Worm (Caenorhabditis elegans) whole organism, L1 larva: Measurements from ENCODE around the gene irk-2.
A peak's percentile ranks its signal among the peaks of the same experiment; 100 is the strongest.

ENCODE experiments used
- C04F5.9 ChIP-seq: sonication (generic microtip); optimal IDR thresholded peaks from 2 replicates; lab custom pipeline; 2016; ENCODE audit warnings: missing genetic modification characterization, missing compliant biosample characterization
- F16B12.6 ChIP-seq: fragments of 150-350 bp; optimal IDR thresholded peaks from 2 replicates; lab custom pipeline; 2014; ENCODE audit warnings: missing biosample characterization, missing genetic modification characterization
- Y116A8C.19 ChIP-seq: sonication (generic microtip); optimal IDR thresholded peaks from 2 replicates; lab custom pipeline; 2016; ENCODE audit warnings: missing compliant biosample characterization, missing genetic modification characterization, borderline replicate concordance
- alr-1 ChIP-seq: fragments of 200-800 bp; sonication (Bioruptor generic); optimal IDR thresholded peaks from 2 replicates; lab custom pipeline; 2018; ENCODE audit warnings: borderline replicate concordance, mild to moderate bottlenecking, missing genetic modification characterization, missing compliant biosample characterization
- aly-2 ChIP-seq: fragments of 150-350 bp; optimal IDR thresholded peaks from 2 replicates; lab custom pipeline; 2014; ENCODE audit warnings: missing biosample characterization, missing genetic modification characterization
- blmp-1 ChIP-seq: fragments of 150-350 bp; optimal IDR thresholded peaks from 2 replicates; lab custom pipeline; 2014; ENCODE audit warnings: missing biosample characterization, missing genetic modification characterization
- ceh-63 ChIP-seq: fragments of 200-800 bp; sonication (Bioruptor generic); optimal IDR thresholded peaks from 2 replicates; lab custom pipeline; 2018; ENCODE audit warnings: mild to moderate bottlenecking, missing genetic modification characterization, missing compliant biosample characterization
- ceh-88 ChIP-seq: fragments of 200-800 bp; sonication (Bioruptor generic); IDR thresholded peaks from 2 replicates; pipeline ENCODE4 v1.3.6; 2022; ENCODE audit warnings: missing genetic modification characterization, missing compliant biosample characterization
- ceh-90 ChIP-seq: sonication (generic microtip); optimal IDR thresholded peaks from 2 replicates; lab custom pipeline; 2016; ENCODE audit warnings: missing genetic modification characterization, missing compliant biosample characterization
- ces-1 ChIP-seq: fragments of 150-350 bp; optimal IDR thresholded peaks from 2 replicates; lab custom pipeline; 2014; ENCODE audit warnings: missing biosample characterization, missing genetic modification reagents, missing genetic modification characterization
- dpl-1 ChIP-seq, 3 experiments: fragments of 150-350 bp in 2 of 3; sonication (generic microtip) in 1 of 3; optimal IDR thresholded peaks; 2 replicates each; lab custom pipeline; 2014 to 2017; ENCODE audit warnings: missing biosample characterization in 3 of 3, missing genetic modification characterization in 3 of 3, missing genetic modification reagents in 3 of 3
- dsc-1 ChIP-seq: sonication (generic microtip); optimal IDR thresholded peaks from 2 replicates; lab custom pipeline; 2016; ENCODE audit warnings: mild to moderate bottlenecking, missing genetic modification characterization, missing compliant biosample characterization
- efl-3 ChIP-seq: fragments of 200-800 bp; sonication (Bioruptor generic); optimal IDR thresholded peaks from 2 replicates; lab custom pipeline; 2018; ENCODE audit warnings: mild to moderate bottlenecking, missing genetic modification characterization, missing compliant biosample characterization
- egl-27 ChIP-seq, 2 experiments: fragments of 150-350 bp in 1 of 2; sonication (generic microtip); optimal IDR thresholded peaks; 3 replicates each; lab custom pipeline; 2017 to 2018; ENCODE audit warnings: missing biosample characterization in 2 of 2, missing genetic modification characterization in 2 of 2, missing genetic modification reagents in 2 of 2
- elt-3 ChIP-seq, 6 experiments: fragments of 150-350 bp in 1 of 6; sonication (generic microtip); optimal IDR thresholded peaks; 2 replicates each; lab custom pipeline; 2017 to 2018; ENCODE audit warnings: missing biosample characterization in 6 of 6, missing genetic modification characterization in 6 of 6, inconsistent platforms in 1 of 6
- fkh-8 ChIP-seq: sonication (generic microtip); optimal IDR thresholded peaks from 2 replicates; lab custom pipeline; 2016; ENCODE audit warnings: mild to moderate bottlenecking, missing genetic modification characterization, missing compliant biosample characterization
- fos-1 ChIP-seq: fragments of 150-350 bp; optimal IDR thresholded peaks from 2 replicates; lab custom pipeline; 2014; ENCODE audit warnings: missing biosample characterization, missing genetic modification characterization
- hlh-17 ChIP-seq: fragments of 200-800 bp; sonication (Bioruptor generic); optimal IDR thresholded peaks from 2 replicates; lab custom pipeline; 2018; ENCODE audit warnings: missing genetic modification characterization, mild to moderate bottlenecking, missing compliant biosample characterization, moderate library complexity, borderline replicate concordance
- hlh-4 ChIP-seq: sonication (generic microtip); optimal IDR thresholded peaks from 2 replicates; lab custom pipeline; 2016; ENCODE audit warnings: mild to moderate bottlenecking, missing genetic modification characterization, missing compliant biosample characterization
- irx-1 ChIP-seq: sonication (generic microtip); optimal IDR thresholded peaks from 2 replicates; lab custom pipeline; 2016; ENCODE audit warnings: missing genetic modification characterization, missing compliant biosample characterization
- isw-1 ChIP-seq: fragments of 200-800 bp; sonication (Bioruptor generic); IDR thresholded peaks from 2 replicates; pipeline ENCODE4 v1.3.6; 2022; ENCODE audit warnings: missing genetic modification characterization, missing compliant biosample characterization
- jun-1 ChIP-seq: fragments of 150-350 bp; optimal IDR thresholded peaks from 2 replicates; lab custom pipeline; 2014; ENCODE audit warnings: missing biosample characterization, missing genetic modification reagents, missing genetic modification characterization
- lin-14 ChIP-seq: fragments of 200-800 bp; sonication (Bioruptor generic); optimal IDR thresholded peaks from 2 replicates; lab custom pipeline; 2018; ENCODE audit warnings: mild to moderate bottlenecking, missing genetic modification characterization, moderate library complexity, missing compliant biosample characterization
- lin-35 ChIP-seq, 2 experiments: fragments of 150-350 bp; optimal IDR thresholded peaks; 2 replicates each; lab custom pipeline; 2014; ENCODE audit warnings: missing biosample characterization in 2 of 2, missing genetic modification characterization in 2 of 2, missing genetic modification reagents in 2 of 2
- lin-39 ChIP-seq: fragments of 150-350 bp; optimal IDR thresholded peaks from 2 replicates; lab custom pipeline; 2014; ENCODE audit warnings: missing biosample characterization, missing genetic modification reagents, missing genetic modification characterization
- lir-3 ChIP-seq: sonication (generic microtip); optimal IDR thresholded peaks from 2 replicates; lab custom pipeline; 2016; ENCODE audit warnings: mild to moderate bottlenecking, missing genetic modification characterization, moderate library complexity, missing compliant biosample characterization; ENCODE audit not compliant: poor library complexity
- lsy-2 ChIP-seq, 2 experiments: fragments of 150-350 bp; optimal IDR thresholded peaks; 2 replicates each; lab custom pipeline; 2014; ENCODE audit warnings: missing biosample characterization in 2 of 2, missing genetic modification characterization in 2 of 2
- mab-9 ChIP-seq: fragments of 200-800 bp; sonication (Bioruptor generic); IDR thresholded peaks from 2 replicates; pipeline ENCODE4 v1.3.6; 2022; ENCODE audit warnings: missing genetic modification reagents, missing genetic modification characterization, missing compliant biosample characterization
- mdl-1 ChIP-seq, 2 experiments: fragments of 150-350 bp; optimal IDR thresholded peaks; 2 replicates each; lab custom pipeline; 2014 to 2017; ENCODE audit warnings: missing biosample characterization in 2 of 2, missing genetic modification characterization in 2 of 2, inconsistent platforms in 1 of 2
- mef-2 ChIP-seq: fragments of 150-350 bp; optimal IDR thresholded peaks from 2 replicates; lab custom pipeline; 2014; ENCODE audit warnings: missing biosample characterization, missing genetic modification characterization
- mep-1 ChIP-seq: fragments of 150-350 bp; optimal IDR thresholded peaks from 2 replicates; lab custom pipeline; 2014; ENCODE audit warnings: missing biosample characterization, missing genetic modification characterization
- nhr-11 ChIP-seq: fragments of 150-350 bp; optimal IDR thresholded peaks from 2 replicates; lab custom pipeline; 2014; ENCODE audit warnings: missing biosample characterization, missing genetic modification characterization
- nhr-12 ChIP-seq: sonication (generic microtip); optimal IDR thresholded peaks from 2 replicates; lab custom pipeline; 2017; ENCODE audit warnings: missing biosample characterization, missing genetic modification characterization
- nhr-237 ChIP-seq: fragments of 150-350 bp; optimal IDR thresholded peaks from 2 replicates; lab custom pipeline; 2014; ENCODE audit warnings: missing biosample characterization, missing genetic modification characterization
- nhr-28 ChIP-seq: fragments of 150-350 bp; optimal IDR thresholded peaks from 2 replicates; lab custom pipeline; 2014; ENCODE audit warnings: missing biosample characterization, missing genetic modification characterization
- nhr-47 ChIP-seq: sonication (generic microtip); optimal IDR thresholded peaks from 2 replicates; lab custom pipeline; 2016; ENCODE audit warnings: mild to moderate bottlenecking, missing genetic modification characterization, moderate library complexity, missing compliant biosample characterization
- nhr-71 ChIP-seq: sonication (generic microtip); optimal IDR thresholded peaks from 2 replicates; lab custom pipeline; 2016; ENCODE audit warnings: mild to moderate bottlenecking, missing genetic modification characterization, moderate library complexity, missing compliant biosample characterization
- nhr-77 ChIP-seq: fragments of 150-350 bp; optimal IDR thresholded peaks from 2 replicates; lab custom pipeline; 2014; ENCODE audit warnings: missing biosample characterization, missing genetic modification characterization
- nhr-84 ChIP-seq: sonication (generic microtip); optimal IDR thresholded peaks from 2 replicates; lab custom pipeline; 2017; ENCODE audit warnings: missing biosample characterization, missing genetic modification characterization
- nhr-85 ChIP-seq: sonication (generic microtip); peaks from one replicate; lab custom pipeline; 2016; ENCODE audit warnings: missing genetic modification characterization, inconsistent platforms, missing compliant biosample characterization
- pax-3 ChIP-seq: fragments of 200-800 bp; sonication (Bioruptor generic); optimal IDR thresholded peaks from 2 replicates; lab custom pipeline; 2018; ENCODE audit warnings: mild to moderate bottlenecking, missing genetic modification characterization, moderate library complexity, missing compliant biosample characterization
- pqm-1 ChIP-seq: sonication (generic microtip); optimal IDR thresholded peaks from 3 replicates; lab custom pipeline; 2017; ENCODE audit warnings: missing biosample characterization, missing genetic modification characterization
- rnt-1 ChIP-seq: sonication (generic microtip); optimal IDR thresholded peaks from 2 replicates; lab custom pipeline; 2016; ENCODE audit warnings: mild to moderate bottlenecking, missing genetic modification characterization, moderate library complexity, missing compliant biosample characterization
- sox-4 ChIP-seq: sonication (generic microtip); optimal IDR thresholded peaks from 2 replicates; lab custom pipeline; 2016; ENCODE audit warnings: missing genetic modification characterization, missing compliant biosample characterization
- sptf-1 ChIP-seq: fragments of 150-350 bp; optimal IDR thresholded peaks from 2 replicates; lab custom pipeline; 2014; ENCODE audit warnings: missing biosample characterization, missing genetic modification characterization
- swsn-7 ChIP-seq: sonication (generic microtip); optimal IDR thresholded peaks from 2 replicates; lab custom pipeline; 2016; ENCODE audit warnings: missing genetic modification characterization, missing compliant biosample characterization
- tlp-1 ChIP-seq: fragments of 150-350 bp; optimal IDR thresholded peaks from 2 replicates; lab custom pipeline; 2014; ENCODE audit warnings: missing biosample characterization, missing genetic modification characterization
- unc-86 ChIP-seq: sonication (generic microtip); optimal IDR thresholded peaks from 2 replicates; lab custom pipeline; 2016; ENCODE audit warnings: missing genetic modification characterization, missing compliant biosample characterization
- unc-98 ChIP-seq: fragments of 200-800 bp; sonication (Bioruptor generic); IDR thresholded peaks from 2 replicates; pipeline ENCODE4 v1.3.6; 2022; ENCODE audit warnings: missing genetic modification characterization, missing compliant biosample characterization
- vab-15 ChIP-seq: sonication (generic microtip); optimal IDR thresholded peaks from 2 replicates; lab custom pipeline; 2017; ENCODE audit warnings: missing genotype, mild to moderate bottlenecking, missing genetic modification characterization, missing compliant biosample characterization
- xbp-1 ChIP-seq: sonication (generic microtip); optimal IDR thresholded peaks from 2 replicates; lab custom pipeline; 2016; ENCODE audit warnings: missing genetic modification characterization, missing compliant biosample characterization
- zag-1 ChIP-seq: fragments of 150-350 bp; optimal IDR thresholded peaks from 2 replicates; lab custom pipeline; 2014; ENCODE audit warnings: missing biosample characterization, missing genetic modification characterization
- zip-4 ChIP-seq: fragments of 200-800 bp; sonication (Bioruptor generic); optimal IDR thresholded peaks from 2 replicates; lab custom pipeline; 2018; ENCODE audit warnings: mild to moderate bottlenecking, missing genetic modification characterization, moderate library complexity, missing compliant biosample characterization
- ztf-4 ChIP-seq: fragments of 150-350 bp; optimal IDR thresholded peaks from 2 replicates; lab custom pipeline; 2014; ENCODE audit warnings: missing biosample characterization, missing genetic modification characterization

Gene irk-2

DNA sequence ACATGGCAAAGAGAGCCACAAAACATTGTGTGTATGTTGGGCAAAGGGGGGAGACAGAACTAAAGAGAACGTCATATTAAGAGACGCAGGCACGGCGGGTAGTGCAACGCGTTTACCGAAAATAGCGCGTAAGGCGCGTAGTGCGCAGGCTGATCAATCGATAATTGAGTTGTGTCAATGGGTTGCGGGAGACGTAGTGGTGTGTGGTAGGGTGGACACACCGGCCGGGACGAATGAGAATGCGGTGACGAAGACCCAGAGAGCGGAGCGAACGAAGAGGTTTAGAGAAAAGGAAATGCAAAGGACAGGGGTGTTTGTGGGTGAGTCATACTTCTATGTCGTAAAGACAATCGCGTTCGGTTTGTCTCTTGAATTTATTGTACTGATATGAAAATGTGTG, 13.4 kb upstream of the irk-2 start (continued):
- TF ChIP-seq lin-14: peak; percentile 89
- peak; percentile 47 for TF ChIP-seq xbp-1 (tag; lab: Kevin White, UChicago)
- TF ChIP-seq Y116A8C.19 (tag; lab: Kevin White, UChicago): no peak
- TF ChIP-seq elt-3 (tag; optimal IDR thresholded peaks at IDR 0.05; lab: Kevin White, UChicago): peak in 1 of 6 experiments; percentile 9
- no peak for TF ChIP-seq sptf-1 (tag; lab: Kevin White, UChicago)
- no peak for TF ChIP-seq nhr-28
- no peak for TF ChIP-seq ceh-63 (GFP tag; lab: Kevin White, UChicago)
- no peak for TF ChIP-seq mab-9 (GFP tag; lab: Robert Waterston, UW)
- TF ChIP-seq ceh-88: no peak
- peak; percentile 57 for TF ChIP-seq fkh-8
- no peak for TF ChIP-seq pqm-1
- peak; percentile 80 for TF ChIP-seq nhr-71 (tag; lab: Kevin White, UChicago)
- no peak for TF ChIP-seq vab-15 (tag; lab: Kevin White, UChicago)
- TF ChIP-seq aly-2: no peak
- no peak for TF ChIP-seq ces-1 (GFP tag; lab: Kevin White, UChicago)
- no peak for TF ChIP-seq sox-4 (tag; lab: Kevin White, UChicago)
- TF ChIP-seq rnt-1 (tag; lab: Kevin White, UChicago): peak; percentile 75
- no peak for TF ChIP-seq nhr-237
- TF ChIP-seq C04F5.9 (tag; lab: Kevin White, UChicago): peak; percentile 41
- peak; percentile 71 for TF ChIP-seq swsn-7 (tag; lab: Kevin White, UChicago)
- peak; percentile 85 for TF ChIP-seq jun-1
- no peak for TF ChIP-seq zag-1 (tag; lab: Kevin White, UChicago)
- no peak for TF ChIP-seq lin-39
- TF ChIP-seq nhr-77: no peak
- TF ChIP-seq efl-3 (GFP tag; lab: Kevin White, UChicago): no peak
- TF ChIP-seq F16B12.6 (tag; lab: Kevin White, UChicago): no peak
- TF ChIP-seq dsc-1 (tag; lab: Kevin White, UChicago): peak; percentile 81
- peak; percentile 68 for TF ChIP-seq irx-1
- no peak for TF ChIP-seq alr-1 (tag; lab: Kevin White, UChicago)
- no peak for TF ChIP-seq nhr-12 (tag; lab: Kevin White, UChicago)
- peak; percentile 58 to 74 for TF ChIP-seq lin-35 (GFP tag; optimal IDR thresholded peaks at IDR 0.05; lab: Kevin White, UChicago)
- TF ChIP-seq hlh-4 (tag; lab: Kevin White, UChicago): no peak
- no peak for TF ChIP-seq hlh-17 (GFP tag; lab: Kevin White, UChicago)
- TF ChIP-seq mef-2 (tag; lab: Kevin White, UChicago): no peak
- no peak for TF ChIP-seq lir-3 (tag; lab: Kevin White, UChicago)
- no peak for TF ChIP-seq pax-3 (tag; lab: Kevin White, UChicago)
- TF ChIP-seq nhr-84 (tag; lab: Kevin White, UChicago): no peak
- TF ChIP-seq unc-86 (tag; lab: Kevin White, UChicago): peak; percentile 39
- peak; percentile 76 for TF ChIP-seq mep-1
- TF ChIP-seq ceh-90 (tag; lab: Kevin White, UChicago): no peak
- TF ChIP-seq unc-98 (GFP tag; lab: Robert Waterston, UW): no peak
- TF ChIP-seq lsy-2 (tag; optimal IDR thresholded peaks at IDR 0.05; lab: Kevin White, UChicago): peak; percentile 60 to 61
- TF ChIP-seq tlp-1 (tag; lab: Kevin White, UChicago): no peak
- TF ChIP-seq egl-27 (tag; optimal IDR thresholded peaks at IDR 0.05; lab: Kevin White, UChicago): no peak
- TF ChIP-seq nhr-11 (tag; lab: Kevin White, UChicago): no peak
- TF ChIP-seq fos-1 (tag; lab: Kevin White, UChicago): peak; percentile 81
- peak in 1 of 2 experiments; percentile 48 for TF ChIP-seq mdl-1 (tag; optimal IDR thresholded peaks at IDR 0.05; lab: Kevin White, UChicago)
- TF ChIP-seq dpl-1 (GFP tag; optimal IDR thresholded peaks at IDR 0.05; lab: Kevin White, UChicago): peak; percentile 29 to 41 (median 33)
- peak; percentile 73 for TF ChIP-seq nhr-47 (tag; lab: Kevin White, UChicago)
- TF ChIP-seq ztf-4 (tag; lab: Kevin White, UChicago): peak; percentile 8
- TF ChIP-seq nhr-85 (tag; lab: Kevin White, UChicago): peak; percentile 93
- peak; percentile 8 for TF ChIP-seq zip-4 (GFP tag; lab: Kevin White, UChicago)
- peak; percentile 42 for TF ChIP-seq blmp-1 (tag; lab: Kevin White, UChicago)
- TF ChIP-seq isw-1 (GFP tag; lab: Robert Waterston, UW): peak; percentile 13; the same call in 1 of the 2 replicates
